Worm (Caenorhabditis elegans) whole organism, midembryonic: ENCODE results near the gene F54D12.10.

Experiments used
- T22C8.4 ChIP-seq: fragments of 200-800 bp; sonication (Bioruptor generic); IDR thresholded peaks from 2 replicates; pipeline ENCODE4 v1.3.6; 2022; ENCODE audit warnings: missing genetic modification characterization, missing compliant biosample characterization
- cog-1 ChIP-seq: sonication (generic microtip); optimal IDR thresholded peaks from 2 replicates; lab custom pipeline; 2016; ENCODE audit warnings: missing genetic modification characterization, missing compliant biosample characterization
- flt-1 ChIP-seq: fragments of 200-800 bp; sonication (Bioruptor generic); IDR thresholded peaks from 2 replicates; pipeline ENCODE4 v1.3.6; 2022; ENCODE audit warnings: missing genetic modification characterization, missing compliant biosample characterization
- klf-2 ChIP-seq: fragments of 200-800 bp; sonication (Bioruptor generic); conservative IDR thresholded peaks from 2 replicates; pipeline ENCODE4 v1.3.6; 2022; ENCODE audit warnings: missing genetic modification reagents, missing genetic modification characterization, missing compliant biosample characterization
- med-1 ChIP-seq: sonication (generic microtip); optimal IDR thresholded peaks from 2 replicates; lab custom pipeline; 2017; ENCODE audit warnings: missing genetic modification characterization, mild to moderate bottlenecking, missing compliant biosample characterization, antibody characterized with exemption, missing genetic modification reagents; ENCODE audit not compliant: insufficient read depth
- ref-1 ChIP-seq: fragments of 200-800 bp; sonication (Bioruptor generic); conservative IDR thresholded peaks from 2 replicates; pipeline ENCODE4 v1.3.6; 2022; ENCODE audit warnings: missing genetic modification reagents, missing genetic modification characterization, missing compliant biosample characterization
- tab-1 ChIP-seq: fragments of 200-800 bp; sonication (Bioruptor generic); IDR thresholded peaks from 2 replicates; pipeline ENCODE4 v1.3.6; 2022; ENCODE audit warnings: missing genetic modification characterization, missing compliant biosample characterization
- ztf-23 ChIP-seq: fragments of 200-800 bp; sonication (Bioruptor generic); IDR thresholded peaks from 2 replicates; pipeline ENCODE4 v1.3.6; 2022; ENCODE audit warnings: missing genetic modification reagents, missing genetic modification characterization, missing compliant biosample characterization
- ztf-29 ChIP-seq: fragments of 200-800 bp; sonication (Bioruptor generic); IDR thresholded peaks from 2 replicates; pipeline ENCODE4 v1.3.6; 2022; ENCODE audit warnings: missing genetic modification reagents, missing genetic modification characterization, missing compliant biosample characterization

The F54D12.10 gene

ce11 chrII:1355480-1355879 is 22.7 kb downstream of the F54D12.10 start, which contains the start of gene C13A10.1:
Gene C13A10.1 (minus strand): TSS chrII:1355649.
- TF ChIP-seq klf-2 (GFP tag; lab: Robert Waterston, UW) (no peak), cog-1 (no peak), ztf-29 (GFP tag; lab: Robert Waterston, UW) (no peak), ztf-23 (GFP tag; lab: Robert Waterston, UW) (no peak), ref-1 (GFP tag; lab: Robert Waterston, UW) (no peak)

DNA sequence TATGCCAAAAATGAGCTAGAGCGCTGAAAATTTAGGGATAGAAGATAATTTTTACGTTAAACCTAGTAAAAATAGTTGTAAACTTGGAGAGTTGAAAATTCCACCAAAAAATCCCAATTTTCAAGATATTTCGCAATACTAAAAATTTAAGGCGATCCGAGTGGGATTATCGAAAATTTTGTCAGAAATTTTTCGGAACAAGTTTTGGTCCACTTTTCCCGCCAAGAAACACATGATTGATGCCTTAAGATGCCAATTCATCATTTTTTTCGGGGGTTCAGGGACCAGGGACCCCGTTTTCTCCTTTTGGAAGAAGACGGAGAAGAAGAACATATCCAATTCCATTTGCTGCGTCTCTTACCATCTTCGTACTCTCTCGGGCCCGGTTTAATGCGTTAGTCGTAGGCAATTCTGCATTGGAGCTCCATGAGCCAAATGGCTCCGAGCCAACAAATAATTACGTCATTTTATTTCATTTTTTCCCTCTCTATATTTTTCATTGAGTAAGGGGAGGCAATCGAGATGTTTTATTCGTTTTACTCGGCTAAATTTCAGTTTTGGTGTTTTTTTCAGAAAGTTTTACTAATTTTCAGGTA is 33.5 kb downstream of the F54D12.10 start:
- no peak for TF ChIP-seq med-1 (GFP tag; lab: Kevin White, UChicago)
- no peak for TF ChIP-seq tab-1 (GFP tag; lab: Robert Waterston, UW)
- TF ChIP-seq ref-1 (GFP tag; lab: Robert Waterston, UW): no peak
- TF ChIP-seq ztf-23 (GFP tag; lab: Robert Waterston, UW): no peak
- no peak for TF ChIP-seq cog-1
- TF ChIP-seq flt-1 (GFP tag; lab: Robert Waterston, UW): no peak
- TF ChIP-seq ztf-29 (GFP tag; lab: Robert Waterston, UW): no peak
- no peak for TF ChIP-seq T22C8.4 (GFP tag; lab: Robert Waterston, UW)
- no peak for TF ChIP-seq klf-2 (GFP tag; lab: Robert Waterston, UW)

DNA sequence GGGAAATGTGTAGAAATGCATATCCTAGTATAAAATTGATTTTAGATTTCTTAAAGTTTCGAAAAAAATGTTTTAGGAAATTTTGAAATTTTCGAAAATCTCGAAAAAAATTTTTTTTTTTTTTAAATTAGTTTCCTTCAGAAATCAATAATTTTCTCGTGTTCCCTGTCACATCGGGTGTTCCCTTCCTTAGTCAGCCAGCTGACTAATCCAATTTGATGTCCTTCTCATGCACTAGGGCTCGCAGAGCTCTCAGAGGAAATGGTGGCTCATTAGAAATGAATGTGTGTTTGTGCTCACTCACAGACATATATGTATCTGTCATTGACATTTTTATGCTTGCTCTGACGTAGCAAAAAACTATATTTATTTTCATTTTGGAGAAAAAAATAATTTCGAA is 34.4 kb downstream of the F54D12.10 start:
- TF ChIP-seq ref-1 (GFP tag; lab: Robert Waterston, UW): no peak
- no peak for TF ChIP-seq ztf-23 (GFP tag; lab: Robert Waterston, UW)
- no peak for TF ChIP-seq klf-2 (GFP tag; lab: Robert Waterston, UW)
- no peak for TF ChIP-seq T22C8.4 (GFP tag; lab: Robert Waterston, UW)
- TF ChIP-seq flt-1 (GFP tag; lab: Robert Waterston, UW): no peak
- TF ChIP-seq cog-1: no peak
- no peak for TF ChIP-seq ztf-29 (GFP tag; lab: Robert Waterston, UW)
- TF ChIP-seq tab-1 (GFP tag; lab: Robert Waterston, UW): no peak
- no peak for TF ChIP-seq med-1 (GFP tag; lab: Kevin White, UChicago)

DNA sequence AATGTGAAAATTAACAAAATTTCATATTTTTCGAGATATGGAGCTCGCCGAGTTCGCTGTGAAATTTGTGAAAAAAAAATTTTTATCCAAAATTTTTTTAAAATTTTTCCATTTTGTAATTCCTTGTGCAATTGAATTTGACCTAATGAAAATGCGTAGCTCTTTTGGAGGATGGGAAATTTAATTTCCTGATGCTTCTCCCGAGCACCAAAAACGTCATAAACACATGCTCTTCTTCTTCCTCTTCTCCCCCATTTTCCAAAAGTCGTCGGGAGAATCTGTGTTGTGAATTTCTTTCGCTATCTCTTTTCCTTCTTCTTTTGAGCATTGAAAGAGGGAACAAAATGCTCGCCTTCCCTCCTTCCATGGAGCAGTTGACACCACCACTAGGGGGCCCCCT is 36.7 kb downstream of the F54D12.10 start:
- TF ChIP-seq cog-1: no peak
- no peak for TF ChIP-seq med-1 (GFP tag; lab: Kevin White, UChicago)

DNA sequence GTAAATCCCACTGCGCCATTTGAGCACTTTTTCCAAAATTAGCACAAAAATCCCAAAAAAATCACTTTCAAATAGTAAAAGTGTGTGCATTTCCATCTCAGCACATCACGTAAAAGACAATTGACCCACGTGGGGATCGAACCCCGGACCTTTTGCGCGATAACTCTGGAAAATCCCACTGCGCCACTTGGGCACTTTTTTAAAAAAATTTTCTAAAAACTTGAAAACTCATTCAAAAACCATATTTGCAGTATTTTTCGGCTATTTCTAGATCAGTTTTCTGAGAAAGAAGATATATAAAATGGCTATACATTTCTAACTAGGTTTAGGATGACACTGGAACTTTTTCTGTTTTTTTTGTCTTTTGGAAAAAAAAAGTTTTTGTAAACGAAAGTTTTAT is 38.1 kb downstream of the F54D12.10 start:
- TF ChIP-seq ref-1 (GFP tag; lab: Robert Waterston, UW) (no peak), med-1 (GFP tag; lab: Kevin White, UChicago) (no peak), flt-1 (GFP tag; lab: Robert Waterston, UW) (no peak)

DNA sequence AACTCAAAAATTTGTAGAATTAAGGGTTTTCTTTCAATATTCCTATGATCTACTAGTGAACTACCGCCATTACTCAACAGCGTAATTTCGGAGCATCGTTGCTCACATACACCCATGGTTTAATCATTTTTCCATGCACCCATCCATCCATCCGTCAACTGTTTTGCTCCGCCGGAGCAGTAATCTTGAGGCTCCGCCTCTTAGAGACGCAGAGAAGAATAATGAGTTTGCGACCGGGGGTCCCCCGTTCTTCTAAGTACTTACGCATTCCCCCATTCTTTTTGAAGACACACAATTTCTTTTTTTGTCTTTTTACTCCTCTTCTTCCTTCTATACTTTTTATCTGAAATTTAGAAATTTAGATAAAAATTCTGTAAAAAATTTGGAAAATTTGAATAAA is 40.0 kb downstream of the F54D12.10 start:
- TF ChIP-seq ref-1 (GFP tag; lab: Robert Waterston, UW) (no peak), klf-2 (GFP tag; lab: Robert Waterston, UW) (no peak), flt-1 (GFP tag; lab: Robert Waterston, UW) (no peak), T22C8.4 (GFP tag; lab: Robert Waterston, UW) (no peak), med-1 (GFP tag; lab: Kevin White, UChicago) (no peak), ztf-23 (GFP tag; lab: Robert Waterston, UW) (0 out of 2 replicates have a peak, but pooled peaks have one; percentile 10), tab-1 (GFP tag; lab: Robert Waterston, UW) (0 out of 2 replicates have a peak, but pooled peaks have one; percentile 57), cog-1 (no peak)

DNA sequence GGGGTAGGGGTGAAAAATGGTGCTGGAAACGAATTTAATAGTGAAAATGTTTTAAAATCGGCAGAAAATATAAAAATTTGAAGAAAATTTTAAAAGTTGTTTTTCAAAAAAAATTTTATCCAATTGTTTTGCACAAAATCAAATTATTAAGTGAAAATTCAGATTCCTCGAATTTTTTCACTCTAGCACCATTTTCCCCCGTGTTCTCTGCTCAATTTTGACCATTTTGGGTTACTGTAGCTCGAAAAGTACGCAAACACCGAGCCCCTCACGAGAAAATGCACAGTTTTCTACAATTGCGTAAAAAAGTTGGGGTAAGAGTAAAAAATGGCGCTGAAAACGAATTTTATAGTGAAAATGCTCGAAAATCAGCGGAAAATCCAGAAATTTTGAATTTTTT is 48.3 kb downstream of the F54D12.10 start:
- TF ChIP-seq flt-1 (GFP tag; lab: Robert Waterston, UW) (no peak), ztf-29 (GFP tag; lab: Robert Waterston, UW) (no peak), tab-1 (GFP tag; lab: Robert Waterston, UW) (no peak), cog-1 (no peak)
